Worm (Caenorhabditis elegans) whole organism, L1 larva: Measurements from ENCODE around the gene eat-3.

Experiments used
- C04F5.9 ChIP-seq: sonication (generic microtip); optimal IDR thresholded peaks from 2 replicates; lab custom pipeline; 2016; ENCODE audit warnings: missing genetic modification characterization, missing compliant biosample characterization
- C34B4.2 ChIP-seq: sonication (generic microtip); optimal IDR thresholded peaks from 2 replicates; lab custom pipeline; 2017; ENCODE audit warnings: mild to moderate bottlenecking, missing genetic modification characterization, missing compliant biosample characterization
- alr-1 ChIP-seq: fragments of 200-800 bp; sonication (Bioruptor generic); optimal IDR thresholded peaks from 2 replicates; lab custom pipeline; 2018; ENCODE audit warnings: borderline replicate concordance, mild to moderate bottlenecking, missing genetic modification characterization, missing compliant biosample characterization
- blmp-1 ChIP-seq: fragments of 150-350 bp; optimal IDR thresholded peaks from 2 replicates; lab custom pipeline; 2014; ENCODE audit warnings: missing biosample characterization, missing genetic modification characterization
- ceh-82 ChIP-seq, 3 experiments: fragments of 150-350 bp in 1 of 3; sonication (generic microtip) in 2 of 3; optimal IDR thresholded peaks; 2 replicates each; lab custom pipeline; 2014 to 2017; ENCODE audit warnings: missing biosample characterization in 3 of 3, missing genetic modification characterization in 3 of 3
- dsc-1 ChIP-seq: sonication (generic microtip); optimal IDR thresholded peaks from 2 replicates; lab custom pipeline; 2016; ENCODE audit warnings: mild to moderate bottlenecking, missing genetic modification characterization, missing compliant biosample characterization
- efl-1 ChIP-seq, 4 experiments: fragments of 150-350 bp; optimal IDR thresholded peaks in 3 of 4; peaks in 1 of 4; 1 replicate in 1 of 4; 2 replicates in 3 of 4; lab custom pipeline; 2014; ENCODE audit warnings: missing biosample characterization in 2 of 4, missing genetic modification characterization in 2 of 4, missing genetic modification reagents in 2 of 4
- efl-3 ChIP-seq: fragments of 200-800 bp; sonication (Bioruptor generic); optimal IDR thresholded peaks from 2 replicates; lab custom pipeline; 2018; ENCODE audit warnings: mild to moderate bottlenecking, missing genetic modification characterization, missing compliant biosample characterization
- egl-13 ChIP-seq: sonication (generic microtip); optimal IDR thresholded peaks from 2 replicates; lab custom pipeline; 2016; ENCODE audit warnings: missing genotype, missing genetic modification reagents, missing genetic modification characterization, missing compliant biosample characterization
- egl-27 ChIP-seq, 2 experiments: fragments of 150-350 bp in 1 of 2; sonication (generic microtip); optimal IDR thresholded peaks; 3 replicates each; lab custom pipeline; 2017 to 2018; ENCODE audit warnings: missing biosample characterization in 2 of 2, missing genetic modification characterization in 2 of 2, missing genetic modification reagents in 2 of 2
- elt-2 ChIP-seq: sonication (generic microtip); optimal IDR thresholded peaks from 2 replicates; lab custom pipeline; 2016; ENCODE audit warnings: missing genetic modification characterization, mild to moderate bottlenecking, inconsistent platforms, missing compliant biosample characterization, missing genetic modification reagents
- elt-3 ChIP-seq, 6 experiments: fragments of 150-350 bp in 1 of 6; sonication (generic microtip); optimal IDR thresholded peaks; 2 replicates each; lab custom pipeline; 2017 to 2018; ENCODE audit warnings: missing biosample characterization in 6 of 6, missing genetic modification characterization in 6 of 6, inconsistent platforms in 1 of 6
- fkh-4 ChIP-seq: sonication (generic microtip); optimal IDR thresholded peaks from 2 replicates; lab custom pipeline; 2016; ENCODE audit warnings: missing compliant biosample characterization, missing genetic modification characterization, borderline replicate concordance
- irx-1 ChIP-seq: sonication (generic microtip); optimal IDR thresholded peaks from 2 replicates; lab custom pipeline; 2016; ENCODE audit warnings: missing genetic modification characterization, missing compliant biosample characterization
- isw-1 ChIP-seq: fragments of 200-800 bp; sonication (Bioruptor generic); IDR thresholded peaks from 2 replicates; pipeline ENCODE4 v1.3.6; 2022; ENCODE audit warnings: missing genetic modification characterization, missing compliant biosample characterization
- jun-1 ChIP-seq: fragments of 150-350 bp; optimal IDR thresholded peaks from 2 replicates; lab custom pipeline; 2014; ENCODE audit warnings: missing biosample characterization, missing genetic modification reagents, missing genetic modification characterization
- lin-14 ChIP-seq: fragments of 200-800 bp; sonication (Bioruptor generic); optimal IDR thresholded peaks from 2 replicates; lab custom pipeline; 2018; ENCODE audit warnings: mild to moderate bottlenecking, missing genetic modification characterization, moderate library complexity, missing compliant biosample characterization
- lin-15B ChIP-seq: fragments of 150-350 bp; sonication (generic microtip); optimal IDR thresholded peaks from 3 replicates; lab custom pipeline; 2014; ENCODE audit warnings: missing biosample characterization, missing genetic modification characterization
- lin-39 ChIP-seq: fragments of 150-350 bp; optimal IDR thresholded peaks from 2 replicates; lab custom pipeline; 2014; ENCODE audit warnings: missing biosample characterization, missing genetic modification reagents, missing genetic modification characterization
- lsy-2 ChIP-seq, 2 experiments: fragments of 150-350 bp; optimal IDR thresholded peaks; 2 replicates each; lab custom pipeline; 2014; ENCODE audit warnings: missing biosample characterization in 2 of 2, missing genetic modification characterization in 2 of 2
- mab-9 ChIP-seq: fragments of 200-800 bp; sonication (Bioruptor generic); IDR thresholded peaks from 2 replicates; pipeline ENCODE4 v1.3.6; 2022; ENCODE audit warnings: missing genetic modification reagents, missing genetic modification characterization, missing compliant biosample characterization
- mef-2 ChIP-seq: fragments of 150-350 bp; optimal IDR thresholded peaks from 2 replicates; lab custom pipeline; 2014; ENCODE audit warnings: missing biosample characterization, missing genetic modification characterization
- nhr-20 ChIP-seq: sonication (generic microtip); optimal IDR thresholded peaks from 2 replicates; lab custom pipeline; 2016; ENCODE audit warnings: mild to moderate bottlenecking, missing genetic modification characterization, missing compliant biosample characterization
- nhr-77 ChIP-seq: fragments of 150-350 bp; optimal IDR thresholded peaks from 2 replicates; lab custom pipeline; 2014; ENCODE audit warnings: missing biosample characterization, missing genetic modification characterization
- nhr-85 ChIP-seq: sonication (generic microtip); peaks from one replicate; lab custom pipeline; 2016; ENCODE audit warnings: missing genetic modification characterization, inconsistent platforms, missing compliant biosample characterization
- pag-3 ChIP-seq: sonication (generic microtip); optimal IDR thresholded peaks from 2 replicates; lab custom pipeline; 2017; ENCODE audit warnings: missing genetic modification characterization, mild to moderate bottlenecking, missing compliant biosample characterization, antibody characterized with exemption, borderline replicate concordance; ENCODE audit not compliant: insufficient read depth
- rnt-1 ChIP-seq: sonication (generic microtip); optimal IDR thresholded peaks from 2 replicates; lab custom pipeline; 2016; ENCODE audit warnings: mild to moderate bottlenecking, missing genetic modification characterization, moderate library complexity, missing compliant biosample characterization
- snpc-4 ChIP-seq: fragments of 150-350 bp; optimal IDR thresholded peaks from 2 replicates; lab custom pipeline; 2014; ENCODE audit warnings: missing biosample characterization, missing genetic modification characterization
- snu-23 ChIP-seq: sonication (generic microtip); optimal IDR thresholded peaks from 2 replicates; lab custom pipeline; 2016; ENCODE audit warnings: missing genetic modification characterization, missing compliant biosample characterization
- tbx-2 ChIP-seq: sonication (generic microtip); optimal IDR thresholded peaks from 2 replicates; lab custom pipeline; 2016; ENCODE audit warnings: missing genetic modification characterization, missing compliant biosample characterization
- unc-130 ChIP-seq: fragments of 150-350 bp; optimal IDR thresholded peaks from 2 replicates; lab custom pipeline; 2017; ENCODE audit warnings: missing biosample characterization, missing genetic modification characterization, inconsistent platforms
- unc-30 ChIP-seq: sonication (generic microtip); optimal IDR thresholded peaks from 2 replicates; lab custom pipeline; 2017; ENCODE audit warnings: missing biosample characterization, missing genetic modification characterization
- unc-86 ChIP-seq: sonication (generic microtip); optimal IDR thresholded peaks from 2 replicates; lab custom pipeline; 2016; ENCODE audit warnings: missing genetic modification characterization, missing compliant biosample characterization
- unc-98 ChIP-seq: fragments of 200-800 bp; sonication (Bioruptor generic); IDR thresholded peaks from 2 replicates; pipeline ENCODE4 v1.3.6; 2022; ENCODE audit warnings: missing genetic modification characterization, missing compliant biosample characterization
- vab-15 ChIP-seq: sonication (generic microtip); optimal IDR thresholded peaks from 2 replicates; lab custom pipeline; 2017; ENCODE audit warnings: missing genotype, mild to moderate bottlenecking, missing genetic modification characterization, missing compliant biosample characterization

Gene eat-3

DNA sequence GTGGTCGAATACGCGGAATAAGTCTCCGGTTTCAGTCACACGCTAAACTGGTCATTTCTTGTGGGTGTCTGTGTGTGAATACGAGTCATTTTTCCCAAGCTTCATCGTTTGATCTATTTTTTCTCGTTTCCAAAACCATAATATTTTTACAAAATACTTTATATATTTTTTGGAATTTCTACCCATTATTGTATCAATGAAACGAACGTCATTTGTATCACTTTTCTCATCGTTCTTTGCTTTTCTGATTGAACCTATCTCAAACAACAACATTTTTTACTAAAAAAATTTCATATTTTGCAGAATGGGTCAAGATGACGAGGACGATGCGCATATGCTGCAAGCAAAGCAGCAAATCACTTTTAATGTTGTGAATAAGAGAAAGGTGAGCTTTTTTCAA lies 33.6 kb downstream of the eat-3 start, which contains the start of gene mel-11:
Gene mel-11 (plus strand): TSS at position 301 of the 400 bp plus-strand sequence.
- TF ChIP-seq tbx-2 (tag; lab: Kevin White, UChicago), result no peak
- no peak for TF ChIP-seq mab-9 (GFP tag; lab: Robert Waterston, UW)
- TF ChIP-seq fkh-4 (tag; lab: Kevin White, UChicago), result no peak
- no peak for TF ChIP-seq mef-2 (tag; lab: Kevin White, UChicago)
- no peak for TF ChIP-seq snu-23 (GFP tag; lab: Kevin White, UChicago)
- no peak for TF ChIP-seq alr-1
- no peak for TF ChIP-seq lsy-2 (tag; optimal IDR thresholded peaks at IDR 0.05; lab: Kevin White, UChicago)
- no peak for TF ChIP-seq pag-3 (tag; lab: Kevin White, UChicago)
- no peak for TF ChIP-seq nhr-85 (tag; lab: Kevin White, UChicago)

DNA sequence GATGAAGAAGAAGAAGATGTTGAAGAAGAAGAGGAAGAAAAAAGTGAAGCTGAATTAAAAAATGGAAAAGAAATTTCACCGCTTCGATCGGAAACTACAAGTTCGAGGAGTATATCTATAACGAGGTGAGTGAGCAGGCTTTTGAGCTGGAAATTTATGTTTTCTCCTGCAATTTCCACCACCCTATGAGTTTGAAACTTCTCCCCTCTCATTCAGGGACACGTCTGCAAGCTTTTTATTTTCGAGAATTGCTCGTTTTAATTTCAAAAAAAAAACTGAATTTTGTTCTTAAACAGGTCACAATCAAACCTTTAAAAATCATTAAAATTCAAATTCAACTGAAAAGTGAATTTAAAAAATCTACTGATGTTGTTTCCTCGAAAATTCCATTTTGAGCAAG lies 37.6 kb downstream of the eat-3 start:
- TF ChIP-seq efl-1 (optimal IDR thresholded peaks at IDR 0.05; lab: Kevin White, UChicago) (no peak), efl-1 (GFP tag; optimal IDR thresholded peaks at IDR 0.05 in 1 of 2; lab: Kevin White, UChicago) (peak in 1 of 2 experiments; percentile 75), C04F5.9 (tag; lab: Kevin White, UChicago) (no peak), nhr-77 (no peak), lin-15B (tag; lab: Kevin White, UChicago) (no peak)
- TF ChIP-seq, all 84 proteins: peak for 1

DNA sequence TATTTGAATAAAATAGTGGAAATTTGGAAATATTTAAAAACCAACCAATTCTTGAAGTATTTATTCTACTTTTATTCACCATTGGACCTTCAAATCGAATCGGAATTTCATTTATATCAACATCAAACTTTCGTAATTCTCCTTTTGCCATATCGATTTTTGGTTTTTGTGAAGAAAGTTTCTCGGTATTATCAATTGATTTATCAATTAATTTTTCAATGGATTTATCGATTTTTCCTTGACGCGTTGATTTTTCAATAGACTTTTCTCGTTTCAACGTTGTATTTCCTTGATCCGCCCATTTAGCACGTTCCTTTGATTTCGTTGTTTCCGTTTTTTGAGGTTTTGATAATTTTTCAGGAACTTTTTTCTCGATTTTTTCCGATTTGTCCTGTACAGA lies 44.7 kb downstream of the eat-3 start:
- TF ChIP-seq nhr-20, result no peak
- TF ChIP-seq unc-86 (tag; lab: Kevin White, UChicago), result no peak
- no peak for TF ChIP-seq snpc-4 (tag; lab: Kevin White, UChicago)
- TF ChIP-seq elt-2 (tag; lab: Kevin White, UChicago), result no peak
- TF ChIP-seq efl-3 (GFP tag; lab: Kevin White, UChicago), result no peak

DNA sequence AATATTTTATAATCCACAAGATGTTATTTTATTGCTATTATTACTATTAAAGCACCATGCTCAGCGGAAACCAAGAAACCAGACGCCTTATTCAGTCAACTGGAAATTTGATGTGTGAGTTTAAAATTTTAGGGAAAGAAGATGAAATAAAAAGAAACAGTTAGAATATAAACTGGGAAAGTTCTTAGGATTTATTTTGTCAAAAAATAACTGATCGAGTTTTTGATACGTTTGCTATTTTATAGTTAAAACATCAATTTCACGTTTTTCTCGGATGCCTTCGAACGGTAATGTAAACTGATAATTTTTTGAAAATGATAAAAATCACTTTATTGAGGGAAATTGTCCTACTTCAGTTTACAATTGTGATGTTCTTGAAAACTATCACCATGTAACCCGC lies 47.7 kb downstream of the eat-3 start, which contains the start of gene C06C3.3:
Gene C06C3.3 (minus strand): TSS at position 101 of the 400 bp plus-strand sequence.
- TF ChIP-seq egl-13 (tag; lab: Kevin White, UChicago) (no peak), nhr-77 (no peak), snpc-4 (tag; lab: Kevin White, UChicago) (no peak)
- TF ChIP-seq, all 84 proteins: peak for 0

DNA sequence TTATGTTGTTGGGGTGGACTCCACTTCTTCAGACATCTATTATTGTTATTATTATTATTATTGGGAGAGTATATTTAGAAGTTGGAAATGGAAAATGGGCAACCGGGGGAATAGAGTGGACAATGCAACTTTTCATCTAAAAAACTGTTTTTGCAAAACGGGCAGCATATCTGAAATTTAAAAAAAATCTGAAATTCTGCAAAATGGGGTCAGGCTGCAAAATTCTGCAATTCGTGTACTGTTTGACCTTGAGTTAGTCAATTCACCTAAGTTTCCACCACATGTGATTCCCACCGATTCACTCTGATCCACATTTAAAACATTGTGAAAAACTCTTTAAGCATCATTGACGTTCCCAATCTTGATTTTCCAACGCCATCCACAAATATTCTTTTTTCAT lies 48.3 kb downstream of the eat-3 start, which contains the start of gene C06C3.4:
Gene C06C3.4 (plus strand): TSS at position 301 of the 400 bp plus-strand sequence.
- TF ChIP-seq jun-1 (tag; lab: Kevin White, UChicago) (no peak), rnt-1 (no peak), unc-30 (tag; lab: Kevin White, UChicago) (no peak), pag-3 (tag; lab: Kevin White, UChicago) (no peak), blmp-1 (tag; lab: Kevin White, UChicago) (no peak), egl-13 (tag; lab: Kevin White, UChicago) (no peak), elt-3 (tag; optimal IDR thresholded peaks at IDR 0.05; lab: Kevin White, UChicago) (no peak), irx-1 (tag; lab: Kevin White, UChicago) (no peak), efl-3 (GFP tag; lab: Kevin White, UChicago) (no peak), mef-2 (tag; lab: Kevin White, UChicago) (no peak), lin-39 (tag; lab: Kevin White, UChicago) (no peak), unc-86 (tag; lab: Kevin White, UChicago) (no peak), C34B4.2 (tag; lab: Kevin White, UChicago) (no peak), snpc-4 (tag; lab: Kevin White, UChicago) (no peak), fkh-4 (tag; lab: Kevin White, UChicago) (no peak), efl-1 (optimal IDR thresholded peaks at IDR 0.05; lab: Kevin White, UChicago) (no peak), efl-1 (GFP tag; optimal IDR thresholded peaks at IDR 0.05 in 1 of 2; lab: Kevin White, UChicago) (no peak)
- TF ChIP-seq, all 84 proteins: peak for 0

DNA sequence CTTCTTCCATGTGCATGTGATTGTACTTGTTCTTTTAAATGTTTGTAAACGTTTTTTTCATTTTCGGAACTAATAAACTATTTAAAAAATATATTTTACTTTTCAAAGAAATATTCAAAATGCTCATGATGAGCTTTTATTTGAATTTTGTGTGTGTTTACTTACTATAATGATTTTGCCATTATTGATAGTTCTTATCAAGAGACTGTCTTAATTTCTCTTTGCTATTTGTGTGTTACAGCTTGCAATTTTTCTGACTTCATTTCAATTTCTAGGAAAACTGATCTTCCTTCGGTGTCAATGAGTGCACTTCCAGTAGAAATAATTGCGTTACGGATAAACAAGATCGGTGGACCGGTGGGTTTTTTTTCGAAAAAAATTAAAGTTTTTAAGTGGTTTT lies 50.1 kb downstream of the eat-3 start, which contains the start of gene C06C3.12:
Gene C06C3.12 (plus strand): TSS at position 301 of the 400 bp plus-strand sequence.
- TF ChIP-seq C04F5.9 (tag; lab: Kevin White, UChicago) (no peak), lin-39 (tag; lab: Kevin White, UChicago) (no peak), vab-15 (no peak), pag-3 (tag; lab: Kevin White, UChicago) (no peak), ceh-82 (tag; optimal IDR thresholded peaks at IDR 0.05; lab: Kevin White, UChicago) (no peak), egl-27 (tag; optimal IDR thresholded peaks at IDR 0.05; lab: Kevin White, UChicago) (no peak), lin-14 (GFP tag; lab: Kevin White, UChicago) (no peak), jun-1 (tag; lab: Kevin White, UChicago) (no peak), efl-3 (GFP tag; lab: Kevin White, UChicago) (no peak), dsc-1 (tag; lab: Kevin White, UChicago) (no peak), lsy-2 (tag; optimal IDR thresholded peaks at IDR 0.05; lab: Kevin White, UChicago) (no peak), rnt-1 (no peak), isw-1 (GFP tag; lab: Robert Waterston, UW) (no peak), unc-130 (tag; lab: Kevin White, UChicago) (no peak), unc-98 (GFP tag; lab: Robert Waterston, UW) (no peak), snpc-4 (tag; lab: Kevin White, UChicago) (no peak)
